Worm (Caenorhabditis elegans) whole organism, L4 larva: ENCODE data around the gene fbxb-98.

Source experiments
- D1046.2 ChIP-seq: fragments of 200-800 bp; sonication (Bioruptor generic); IDR thresholded peaks from 2 replicates; pipeline ENCODE4 v1.3.6; 2022; ENCODE audit warnings: missing genetic modification characterization, missing compliant biosample characterization
- dpl-1 ChIP-seq: fragments of 150-350 bp; optimal IDR thresholded peaks from 2 replicates; lab custom pipeline; 2014; ENCODE audit warnings: missing biosample characterization, missing genetic modification reagents, missing genetic modification characterization
- lsy-2 ChIP-seq, 2 experiments: fragments of 150-350 bp in 1 of 2; sonication (generic microtip) in 1 of 2; optimal IDR thresholded peaks; 2 replicates each; lab custom pipeline; 2014 to 2017; ENCODE audit warnings: missing biosample characterization in 2 of 2, missing genetic modification characterization in 2 of 2
- nhr-41 ChIP-seq: fragments of 200-800 bp; sonication (Bioruptor generic); IDR thresholded peaks from 2 replicates; pipeline ENCODE4 v1.3.6; 2022; ENCODE audit warnings: missing genetic modification reagents, missing genetic modification characterization, missing compliant biosample characterization
- nhr-76 ChIP-seq: fragments of 150-350 bp; optimal IDR thresholded peaks from 2 replicates; lab custom pipeline; 2014; ENCODE audit warnings: missing biosample characterization, missing genetic modification characterization

- TF ChIP-seq nhr-41 (GFP tag; lab: Robert Waterston, UW): no peak
- no peak for TF ChIP-seq D1046.2
- no peak for TF ChIP-seq lsy-2 (tag; optimal IDR thresholded peaks at IDR 0.05; lab: Kevin White, UChicago)
- no peak for TF ChIP-seq nhr-76 (tag; lab: Kevin White, UChicago)
- TF ChIP-seq dpl-1 (GFP tag; lab: Kevin White, UChicago): no peak
Observed at ce11 chrII:1850299-1850698, 12.1 kb upstream of the fbxb-98 start, which contains the start of gene fbxb-96.
